Fruit fly (Drosophila melanogaster): ENCODE data around the gene CG13926.

CG13926 gene

DNA sequence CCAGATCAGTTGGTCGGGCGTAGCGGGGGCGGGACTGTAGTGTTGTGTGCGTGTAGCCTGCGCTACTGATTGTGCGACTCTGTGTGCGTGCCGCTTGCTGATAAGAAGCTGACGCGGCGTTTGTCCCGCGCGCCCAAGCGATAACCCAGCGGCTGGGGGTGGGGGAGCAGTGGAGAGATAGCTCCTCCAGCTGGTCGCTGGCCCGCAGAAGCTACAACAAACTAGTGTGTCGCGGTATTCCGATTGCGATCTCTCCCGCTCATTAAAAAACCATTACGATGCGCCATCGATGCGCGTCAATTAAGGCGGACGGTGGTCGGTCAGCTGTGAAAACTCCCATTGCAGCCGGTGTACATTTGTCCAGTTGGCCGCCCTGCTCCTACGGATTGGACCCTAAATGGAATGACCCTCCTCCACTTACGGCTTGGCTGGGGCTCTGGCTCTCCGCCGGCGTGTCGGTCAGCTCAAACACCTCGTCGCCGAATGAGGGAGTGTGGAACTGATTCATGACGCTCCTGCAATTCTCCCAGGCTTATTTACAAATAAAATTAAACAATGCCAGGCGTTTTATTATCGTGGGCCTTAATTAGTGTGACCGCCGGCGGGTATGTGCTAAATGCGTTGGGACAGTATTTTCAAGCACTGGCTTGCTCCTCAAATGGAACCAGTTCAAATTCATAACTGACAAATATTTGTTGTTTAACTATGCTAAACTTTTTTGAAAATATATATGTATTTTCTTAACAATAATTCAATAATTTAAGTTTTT lies 15.7 kb downstream of the CG13926 start, which contains the start of gene CG12104:
Gene CG12104, minus strand, starts transcription at position 611 of the 769 bp plus-strand sequence.
- TF ChIP-seq ttk (optimal IDR thresholded peaks at IDR 0.05) (no peak), Sin3A (optimal IDR thresholded peaks at IDR 0.05) (no peak), Myc (optimal IDR thresholded peaks at IDR 0.05) (no peak), insv (optimal IDR thresholded peaks at IDR 0.05) (no peak), psq (optimal IDR thresholded peaks at IDR 0.05) (no peak), h (optimal IDR thresholded peaks at IDR 0.05) (no peak)

DNA sequence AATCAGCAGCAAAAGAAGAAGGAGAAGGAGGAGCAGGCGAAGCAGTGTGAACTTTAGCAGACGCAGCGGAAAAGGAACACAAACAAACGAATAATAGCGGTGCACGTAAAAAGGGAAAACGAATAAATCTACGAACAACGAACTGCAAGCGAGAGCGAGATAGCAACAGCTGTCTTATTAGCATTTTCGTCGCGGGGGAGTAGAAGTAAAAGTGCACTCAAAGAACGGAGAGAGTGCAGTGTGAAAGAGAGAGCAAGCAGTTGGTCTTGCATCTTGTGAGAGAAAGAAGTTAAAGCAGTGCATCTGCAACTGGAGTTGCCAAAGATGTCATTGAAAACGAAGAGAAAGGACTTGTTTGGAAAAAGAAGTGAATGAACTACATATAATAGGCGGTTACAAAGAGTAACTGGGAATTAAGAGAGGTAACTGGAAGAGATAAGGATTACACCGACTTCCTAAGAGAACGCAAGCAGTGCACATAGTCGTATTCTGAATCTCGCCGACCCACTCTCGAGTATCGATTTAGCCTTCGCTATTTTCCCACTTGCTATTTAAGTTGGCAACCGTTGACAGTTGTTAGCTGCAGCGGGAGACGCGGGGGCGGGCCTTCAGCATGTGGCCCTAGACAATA lies 25.0 kb downstream of the CG13926 start:
- no peak for TF ChIP-seq Sin3A (optimal IDR thresholded peaks at IDR 0.05)
- TF ChIP-seq h (optimal IDR thresholded peaks at IDR 0.05), result no peak
- no peak for TF ChIP-seq psq (optimal IDR thresholded peaks at IDR 0.05)
- no peak for TF ChIP-seq ttk (optimal IDR thresholded peaks at IDR 0.05)
- no peak for TF ChIP-seq insv (optimal IDR thresholded peaks at IDR 0.05)
- TF ChIP-seq Myc (optimal IDR thresholded peaks at IDR 0.05), result no peak

DNA sequence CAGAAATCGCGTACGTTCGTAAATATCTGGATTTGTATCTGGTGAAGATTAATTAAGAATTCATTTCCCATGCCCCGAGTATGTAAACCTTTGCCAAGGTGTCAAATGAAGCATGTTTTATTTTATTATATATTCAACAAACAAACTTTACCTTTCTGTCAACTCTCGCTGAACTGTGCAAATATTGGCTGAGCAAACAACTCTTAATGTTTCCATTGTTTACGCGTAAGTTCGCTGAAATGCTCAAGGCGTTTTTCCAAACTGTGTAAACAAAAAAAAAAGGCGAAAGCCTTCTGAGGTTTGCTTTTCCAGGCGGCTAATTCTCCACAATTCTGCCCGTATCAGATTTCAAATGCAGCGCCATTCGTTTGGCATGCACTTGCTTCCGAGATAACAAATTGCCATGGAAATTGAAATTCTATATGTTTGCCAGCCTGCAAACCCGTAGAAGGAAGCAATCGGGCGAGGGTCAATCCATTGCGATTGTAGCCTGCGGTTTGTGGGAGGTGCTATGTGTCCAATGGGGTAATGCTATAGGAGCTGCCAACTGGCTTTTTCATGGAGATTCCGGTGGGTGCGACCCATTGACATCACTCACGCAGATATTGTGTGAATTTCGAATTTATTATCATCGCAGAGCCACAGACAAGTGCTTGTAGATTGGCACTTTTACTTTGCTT lies 26.1 kb downstream of the CG13926 start:
- TF ChIP-seq Sin3A (optimal IDR thresholded peaks at IDR 0.05) (no peak), psq (optimal IDR thresholded peaks at IDR 0.05) (no peak), ttk (optimal IDR thresholded peaks at IDR 0.05) (no peak), insv (optimal IDR thresholded peaks at IDR 0.05) (no peak), h (optimal IDR thresholded peaks at IDR 0.05) (no peak), Myc (optimal IDR thresholded peaks at IDR 0.05) (no peak)

DNA sequence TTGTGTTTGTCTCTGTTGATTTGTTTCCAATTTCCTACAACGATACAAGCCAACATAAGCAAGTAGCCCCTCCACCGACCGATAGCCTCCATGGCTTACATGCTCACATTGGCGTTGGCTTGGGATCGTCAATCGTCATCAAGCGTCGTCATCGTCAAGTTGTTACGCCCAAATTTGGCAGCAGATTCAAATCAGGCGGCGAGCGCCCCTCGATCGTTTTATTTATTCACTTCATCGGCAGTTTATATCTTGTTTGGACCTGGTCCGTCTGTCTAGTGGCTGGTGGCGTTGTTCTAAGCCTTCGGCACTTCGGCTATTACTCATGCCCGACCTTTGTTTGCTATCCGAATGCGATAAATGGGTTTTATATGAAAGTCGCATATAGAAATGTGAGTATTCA lies 27.8 kb downstream of the CG13926 start:
- TF ChIP-seq psq (optimal IDR thresholded peaks at IDR 0.05), result no peak
- no peak for TF ChIP-seq Myc (optimal IDR thresholded peaks at IDR 0.05)
- no peak for TF ChIP-seq ttk (optimal IDR thresholded peaks at IDR 0.05)
- no peak for TF ChIP-seq h (optimal IDR thresholded peaks at IDR 0.05)
- no peak for TF ChIP-seq Sin3A (optimal IDR thresholded peaks at IDR 0.05)
- no peak for TF ChIP-seq insv (optimal IDR thresholded peaks at IDR 0.05)

DNA sequence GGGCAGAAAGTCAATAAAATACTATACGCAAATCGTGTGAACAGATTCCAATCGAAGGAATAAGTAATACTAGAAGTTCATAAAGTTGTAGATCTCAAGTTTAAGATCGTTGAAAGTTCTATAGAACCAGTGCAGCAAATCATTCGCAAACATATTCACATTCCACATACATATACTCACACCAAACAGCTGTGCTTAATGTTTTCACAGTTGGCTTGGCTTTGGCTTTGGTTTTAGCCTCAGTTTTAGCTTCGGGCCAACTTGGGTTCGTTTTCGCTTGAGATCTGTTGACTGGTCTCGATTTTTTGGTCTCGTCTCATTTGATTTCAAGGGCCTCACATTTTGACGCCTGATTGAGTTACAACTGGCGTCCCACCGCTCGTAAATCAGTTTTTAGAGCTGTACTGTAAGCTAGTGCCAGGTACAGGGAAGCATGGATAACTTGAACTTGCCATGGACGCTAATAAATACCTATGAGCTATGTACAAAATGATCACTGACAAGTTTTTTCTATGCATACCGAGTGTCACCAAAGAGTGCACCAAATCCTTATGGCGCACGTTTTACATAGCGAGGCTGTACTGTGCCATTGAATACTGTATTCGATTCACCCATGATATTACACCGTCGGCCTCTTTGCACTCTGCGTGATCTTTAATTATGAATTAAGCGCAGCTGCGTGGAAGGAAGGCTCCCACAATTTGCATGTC lies 30.7 kb downstream of the CG13926 start:
- TF ChIP-seq h (optimal IDR thresholded peaks at IDR 0.05) (no peak), insv (optimal IDR thresholded peaks at IDR 0.05) (no peak), ttk (optimal IDR thresholded peaks at IDR 0.05) (no peak), psq (optimal IDR thresholded peaks at IDR 0.05) (no peak), Sin3A (optimal IDR thresholded peaks at IDR 0.05) (no peak), Myc (optimal IDR thresholded peaks at IDR 0.05) (no peak)

DNA sequence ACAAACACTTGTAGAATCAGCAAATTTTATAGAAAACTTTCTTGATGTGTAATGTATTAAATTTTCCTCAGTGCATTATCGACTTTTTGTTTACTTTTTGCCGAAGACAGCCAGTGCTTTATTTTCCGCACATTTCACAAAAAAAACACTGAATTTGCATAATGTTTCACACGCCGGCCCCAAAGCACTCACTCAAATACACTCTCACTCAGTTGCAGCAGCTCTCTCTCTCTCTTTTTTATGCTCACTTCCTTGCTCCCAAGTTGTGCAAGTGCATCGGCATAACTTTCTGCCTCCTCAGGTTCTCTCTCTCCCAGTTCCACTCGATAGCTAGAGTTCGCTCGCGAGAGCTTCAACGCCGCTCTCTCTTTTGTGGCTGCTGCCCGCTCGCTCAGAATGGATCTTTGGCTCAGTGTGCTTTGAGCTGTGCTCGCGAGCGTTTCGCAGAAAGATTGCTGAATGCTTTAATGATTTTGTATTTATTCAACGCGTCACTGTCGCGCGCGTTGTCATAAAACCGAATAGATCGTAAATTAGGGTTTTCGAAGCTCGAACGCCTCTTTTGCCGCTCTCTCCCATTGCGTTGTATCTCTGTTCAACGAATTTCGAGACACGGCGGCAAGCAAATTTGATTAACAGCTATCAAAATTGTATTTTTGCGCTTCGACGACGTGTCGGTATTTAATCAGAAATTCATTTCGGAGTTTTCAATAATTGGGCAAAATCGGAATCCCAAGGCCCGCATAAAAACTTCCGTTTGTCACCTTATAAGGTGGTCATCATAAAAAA lies 31.5 kb downstream of the CG13926 start:
- TF ChIP-seq Sin3A (optimal IDR thresholded peaks at IDR 0.05), result no peak
- TF ChIP-seq h (optimal IDR thresholded peaks at IDR 0.05), result no peak
- TF ChIP-seq psq (optimal IDR thresholded peaks at IDR 0.05), result no peak
- no peak for TF ChIP-seq Myc (optimal IDR thresholded peaks at IDR 0.05)
- TF ChIP-seq insv (optimal IDR thresholded peaks at IDR 0.05), result no peak
- TF ChIP-seq ttk (optimal IDR thresholded peaks at IDR 0.05), result no peak

DNA sequence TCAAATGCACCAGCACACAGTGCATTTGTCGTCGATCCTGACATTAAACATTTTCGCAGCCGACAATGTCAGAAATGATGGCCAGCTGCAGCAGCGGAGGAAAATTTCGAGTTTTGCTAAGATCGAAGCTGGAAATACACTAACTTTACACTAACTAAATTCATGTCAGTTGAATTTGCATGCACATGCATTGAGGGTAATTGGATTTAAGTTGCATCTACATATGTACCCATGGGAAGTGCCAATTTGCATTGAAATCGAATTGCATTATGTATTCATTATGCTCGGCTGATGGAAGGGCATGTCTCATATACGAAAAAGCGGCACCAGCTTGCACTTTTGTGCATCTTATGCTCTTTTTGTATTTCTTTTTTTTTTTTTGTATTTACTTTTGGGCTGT lies 33.2 kb downstream of the CG13926 start:
- TF ChIP-seq Sin3A (optimal IDR thresholded peaks at IDR 0.05) (no peak), ttk (optimal IDR thresholded peaks at IDR 0.05) (no peak), h (optimal IDR thresholded peaks at IDR 0.05) (no peak), psq (optimal IDR thresholded peaks at IDR 0.05) (no peak), insv (optimal IDR thresholded peaks at IDR 0.05) (no peak), Myc (optimal IDR thresholded peaks at IDR 0.05) (no peak)

DNA sequence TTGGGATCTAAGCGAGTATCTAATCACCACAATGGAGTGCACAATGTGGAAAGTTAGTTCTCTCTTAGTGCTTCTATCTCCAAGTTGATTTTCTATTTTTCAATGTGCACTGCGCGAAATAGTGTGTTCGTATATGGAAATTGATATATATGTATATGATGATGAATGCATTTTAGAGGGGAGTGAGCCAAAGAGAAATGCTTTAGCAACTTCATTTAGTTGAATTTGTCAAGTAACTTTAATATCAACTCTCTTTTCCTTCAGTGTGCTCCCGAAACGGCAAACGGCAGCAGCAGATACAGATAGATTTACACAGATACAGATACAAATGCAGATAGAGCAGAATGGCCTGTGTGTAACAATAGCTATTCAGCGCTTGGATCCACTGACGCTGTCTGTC lies 34.0 kb downstream of the CG13926 start:
- TF ChIP-seq Myc (optimal IDR thresholded peaks at IDR 0.05), result no peak
- TF ChIP-seq Sin3A (optimal IDR thresholded peaks at IDR 0.05), result no peak
- TF ChIP-seq h (optimal IDR thresholded peaks at IDR 0.05), result no peak
- TF ChIP-seq insv (optimal IDR thresholded peaks at IDR 0.05), result no peak
- TF ChIP-seq psq (optimal IDR thresholded peaks at IDR 0.05), result no peak
- TF ChIP-seq ttk (optimal IDR thresholded peaks at IDR 0.05), result no peak

DNA sequence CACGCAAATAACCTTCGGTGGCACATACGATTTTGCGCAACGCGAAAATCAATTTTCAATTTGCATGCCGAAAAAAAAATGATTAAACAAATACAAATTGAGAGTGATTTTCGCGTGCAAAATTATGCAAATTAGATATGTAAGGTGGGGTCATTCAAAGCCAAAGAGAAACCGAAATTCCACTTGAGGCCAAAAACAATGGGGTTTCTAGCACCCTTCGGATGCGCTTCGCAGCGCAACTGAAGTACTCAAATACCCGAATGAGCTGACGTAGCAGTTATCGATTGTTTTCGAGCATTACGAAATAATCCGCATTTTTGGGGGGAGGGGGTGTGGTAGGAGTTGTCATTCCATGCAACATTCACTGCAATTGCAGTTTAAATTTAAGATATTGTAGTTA lies 37.1 kb downstream of the CG13926 start:
- TF ChIP-seq Sin3A (optimal IDR thresholded peaks at IDR 0.05) (no peak), Myc (optimal IDR thresholded peaks at IDR 0.05) (no peak), psq (optimal IDR thresholded peaks at IDR 0.05) (no peak), h (optimal IDR thresholded peaks at IDR 0.05) (no peak), insv (optimal IDR thresholded peaks at IDR 0.05) (no peak), ttk (optimal IDR thresholded peaks at IDR 0.05) (no peak)

DNA sequence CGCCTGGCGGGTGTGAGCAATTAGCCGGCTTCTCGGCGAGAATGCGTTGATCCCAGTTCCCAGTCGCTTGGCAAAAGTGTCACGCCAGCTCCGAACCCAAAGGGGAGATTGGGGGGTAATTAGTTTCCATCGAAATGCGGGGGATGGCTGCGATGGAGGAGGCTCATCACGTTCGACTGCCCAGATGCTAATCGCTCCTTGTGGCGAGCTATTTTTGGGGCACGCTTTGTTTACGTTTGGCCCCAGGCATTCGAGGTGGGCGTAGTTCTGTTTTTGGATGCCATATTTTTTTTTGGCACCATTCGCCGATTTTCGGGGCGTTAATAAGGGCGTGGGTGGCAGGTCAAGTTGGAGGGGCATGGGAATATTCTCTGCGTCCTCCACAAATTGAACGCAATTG lies 37.8 kb downstream of the CG13926 start:
- TF ChIP-seq ttk (optimal IDR thresholded peaks at IDR 0.05) (no peak), Myc (optimal IDR thresholded peaks at IDR 0.05) (no peak), insv (optimal IDR thresholded peaks at IDR 0.05) (no peak), h (optimal IDR thresholded peaks at IDR 0.05) (no peak), Sin3A (optimal IDR thresholded peaks at IDR 0.05) (no peak), psq (optimal IDR thresholded peaks at IDR 0.05) (no peak)
